Fruit fly (Drosophila melanogaster) whole organism, embryonic: ENCODE data around the gene TrpA1.
A peak's percentile ranks its signal among the peaks of the same experiment; 100 is the strongest.

Experiments used
- B-H2 ChIP-seq: fragments of 200-800 bp; sonication (Bioruptor generic); optimal IDR thresholded peaks from 2 replicates; lab custom pipeline; 2018; ENCODE audit warnings: missing biosample characterization, mild to moderate bottlenecking, missing genetic modification characterization
- CG10209 ChIP-seq: fragments of 200-800 bp; sonication (Bioruptor generic); optimal IDR thresholded peaks from 3 replicates; lab custom pipeline; 2017; ENCODE audit warnings: missing biosample characterization, mild to moderate bottlenecking, missing genetic modification characterization, missing genetic modification reagents
- CG1024 ChIP-seq: fragments of 200-800 bp; sonication (Bioruptor generic); IDR thresholded peaks from 2 replicates; pipeline ENCODE4 v1.3.6; 2022; ENCODE audit warnings: missing biosample characterization, missing genetic modification characterization
- CG10366 ChIP-seq: fragments of 200-800 bp; sonication (Bioruptor generic); IDR thresholded peaks from 2 replicates; pipeline ENCODE4 v1.3.6; 2022; ENCODE audit warnings: missing biosample characterization, missing genetic modification characterization
- CG11504 ChIP-seq: fragments of 200-800 bp; sonication (Bioruptor generic); optimal IDR thresholded peaks from 3 replicates; lab custom pipeline; 2019; ENCODE audit warnings: missing biosample characterization, mild to moderate bottlenecking, missing genetic modification characterization, moderate library complexity
- CG16779 ChIP-seq: fragments of 200-800 bp; sonication (Bioruptor generic); IDR thresholded peaks from 2 replicates; pipeline ENCODE4 v1.3.6; 2022; ENCODE audit warnings: missing biosample characterization, missing genetic modification characterization
- CG18599 ChIP-seq: fragments of 200-800 bp; sonication (Bioruptor generic); optimal IDR thresholded peaks from 3 replicates; lab custom pipeline; 2017; ENCODE audit warnings: missing biosample characterization, missing genetic modification characterization, mild to moderate bottlenecking, moderate library complexity, missing genetic modification reagents
- CG2678 ChIP-seq: fragments of 200-800 bp; sonication (Bioruptor generic); optimal IDR thresholded peaks from 3 replicates; lab custom pipeline; 2019; ENCODE audit warnings: missing biosample characterization, mild to moderate bottlenecking, missing genetic modification characterization, moderate library complexity
- CG32532 ChIP-seq: fragments of 200-800 bp; sonication (Bioruptor generic); IDR thresholded peaks from 2 replicates; pipeline ENCODE4 v1.3.6; 2022; ENCODE audit warnings: missing biosample characterization, missing genetic modification characterization
- CG32772 ChIP-seq: fragments of 200-800 bp; sonication (Bioruptor generic); IDR thresholded peaks from 2 replicates; pipeline ENCODE4 v1.3.6; 2022; ENCODE audit warnings: missing biosample characterization, missing genetic modification characterization
- CG34224 ChIP-seq: fragments of 200-800 bp; sonication (Bioruptor generic); IDR thresholded peaks from 3 replicates; pipeline ENCODE4 v1.3.6; 2022; ENCODE audit warnings: missing biosample characterization, missing genetic modification characterization; ENCODE audit not compliant: partially characterized antibody
- CG4424 ChIP-seq: fragments of 200-800 bp; sonication (Bioruptor generic); optimal IDR thresholded peaks from 3 replicates; lab custom pipeline; 2016; ENCODE audit warnings: missing biosample characterization, missing genetic modification characterization
- CG4730 ChIP-seq: fragments of 200-800 bp; sonication (Bioruptor generic); IDR thresholded peaks from 2 replicates; pipeline ENCODE4 v1.3.6; 2022; ENCODE audit warnings: missing biosample characterization, missing genetic modification characterization
- CG6654 ChIP-seq: fragments of 200-800 bp; sonication (Bioruptor generic); optimal IDR thresholded peaks from 2 replicates; lab custom pipeline; 2017; ENCODE audit warnings: missing biosample characterization, mild to moderate bottlenecking, missing genetic modification characterization
- CG7963 ChIP-seq: fragments of 200-800 bp; sonication (Bioruptor generic); IDR thresholded peaks from 3 replicates; pipeline ENCODE4 v1.3.6; 2022; ENCODE audit warnings: missing biosample characterization, missing genetic modification characterization; ENCODE audit not compliant: partially characterized antibody
- CG8290 ChIP-seq, 3 experiments: fragments of 200-800 bp; sonication (Bioruptor generic); optimal IDR thresholded peaks; 2 replicates each; lab custom pipeline; 2016 to 2019; ENCODE audit warnings: missing biosample characterization in 3 of 3, missing genetic modification characterization in 3 of 3, mild to moderate bottlenecking in 2 of 3, moderate library complexity in 1 of 3
- CG8478 ChIP-seq: fragments of >200 bp; optimal IDR thresholded peaks from 2 replicates; lab custom pipeline; 2018
- CG8924 ChIP-seq: fragments of 200-800 bp; optimal IDR thresholded peaks from 3 replicates; lab custom pipeline; 2019; ENCODE audit warnings: missing biosample characterization, mild to moderate bottlenecking, missing genetic modification characterization, moderate library complexity
- CG9932 ChIP-seq: fragments of 200-800 bp; sonication (Bioruptor generic); IDR thresholded peaks from 2 replicates; pipeline ENCODE4 v1.3.6; 2022; ENCODE audit warnings: missing biosample characterization, missing genetic modification characterization
- CrebB ChIP-seq: fragments of 200-800 bp; sonication (Bioruptor generic); optimal IDR thresholded peaks from 3 replicates; lab custom pipeline; 2018; ENCODE audit warnings: missing biosample characterization, mild to moderate bottlenecking, missing genetic modification characterization
- D ChIP-seq, 2 experiments: fragments of 200-800 bp in 1 of 2; fragments of >200 bp in 1 of 2; sonication (Bioruptor generic) in 1 of 2; optimal IDR thresholded peaks; 2 replicates in 1 of 2; 3 replicates in 1 of 2; lab custom pipeline; 2017; ENCODE audit warnings: mild to moderate bottlenecking in 1 of 2, missing biosample characterization in 1 of 2, missing genetic modification characterization in 1 of 2, missing genetic modification reagents in 1 of 2
- D19A ChIP-seq: fragments of 200-800 bp; optimal IDR thresholded peaks from 3 replicates; lab custom pipeline; 2019; ENCODE audit warnings: missing biosample characterization, mild to moderate bottlenecking, missing genetic modification characterization, moderate library complexity
- Dad ChIP-seq: fragments of 200-800 bp; sonication (Bioruptor generic); optimal IDR thresholded peaks from 3 replicates; lab custom pipeline; 2016; ENCODE audit warnings: missing biosample characterization, missing genetic modification characterization
- Ets97D ChIP-seq: fragments of 200-800 bp; sonication (Bioruptor generic); optimal IDR thresholded peaks from 3 replicates; lab custom pipeline; 2016; ENCODE audit warnings: missing biosample characterization, missing genetic modification characterization
- Lpt ChIP-seq: fragments of >200 bp; optimal IDR thresholded peaks from 2 replicates; lab custom pipeline; 2018; ENCODE audit warnings: missing biosample characterization, missing genetic modification characterization
- MTF-1 ChIP-seq: fragments of 200-800 bp; sonication (Bioruptor generic); optimal IDR thresholded peaks from 2 replicates; lab custom pipeline; 2018; ENCODE audit warnings: missing biosample characterization, mild to moderate bottlenecking, missing genetic modification characterization, borderline replicate concordance
- Myb ChIP-seq: fragments of 200-800 bp; sonication (Bioruptor generic); optimal IDR thresholded peaks from 2 replicates; lab custom pipeline; 2016; ENCODE audit warnings: missing biosample characterization, missing genetic modification characterization
- NK7.1 ChIP-seq: fragments of 200-800 bp; sonication (Bioruptor generic); optimal IDR thresholded peaks from 3 replicates; lab custom pipeline; 2016; ENCODE audit warnings: missing biosample characterization, missing genetic modification characterization
- Poxn ChIP-seq: fragments of 200-800 bp; sonication (Bioruptor generic); IDR thresholded peaks from 2 replicates; pipeline ENCODE4 v1.3.6; 2022; ENCODE audit warnings: missing biosample characterization, missing genetic modification characterization
- Sry-δ ChIP-seq: fragments of 200-800 bp; sonication (Bioruptor generic); optimal IDR thresholded peaks from 2 replicates; lab custom pipeline; 2016; ENCODE audit warnings: missing biosample characterization, missing genetic modification characterization
- TFAM ChIP-seq: fragments of 200-800 bp; sonication (Bioruptor generic); optimal IDR thresholded peaks from 2 replicates; lab custom pipeline; 2017; ENCODE audit warnings: missing biosample characterization, missing genetic modification characterization, inconsistent platforms
- al ChIP-seq: fragments of 200-800 bp; sonication (Bioruptor generic); IDR thresholded peaks from 2 replicates; pipeline ENCODE4 v1.3.6; 2022; ENCODE audit warnings: missing biosample characterization, missing genetic modification characterization
- crp ChIP-seq, 2 experiments: fragments of 200-800 bp; sonication (Bioruptor generic); optimal IDR thresholded peaks; 2 replicates in 1 of 2; 3 replicates in 1 of 2; lab custom pipeline; 2017; ENCODE audit warnings: missing biosample characterization in 2 of 2, missing genetic modification characterization in 2 of 2, mild to moderate bottlenecking in 1 of 2, moderate library complexity in 1 of 2
- disco-r ChIP-seq: fragments of 200-800 bp; sonication (Bioruptor generic); optimal IDR thresholded peaks from 2 replicates; lab custom pipeline; 2016; ENCODE audit warnings: missing biosample characterization, missing genetic modification characterization
- fd3F ChIP-seq: fragments of 200-800 bp; sonication (Bioruptor generic); optimal IDR thresholded peaks from 2 replicates; lab custom pipeline; 2018; ENCODE audit warnings: missing biosample characterization, mild to moderate bottlenecking, missing genetic modification characterization, moderate library complexity
- ken ChIP-seq: fragments of 200-800 bp; sonication (Bioruptor generic); IDR thresholded peaks from 3 replicates; pipeline ENCODE4 v1.3.6; 2022; ENCODE audit warnings: missing biosample characterization, missing genetic modification characterization
- phol ChIP-seq: fragments of 200-800 bp; sonication (Bioruptor generic); optimal IDR thresholded peaks from 3 replicates; lab custom pipeline; 2018; ENCODE audit warnings: missing biosample characterization, mild to moderate bottlenecking, missing genetic modification characterization, moderate library complexity
- ranshi ChIP-seq: fragments of 200-800 bp; sonication (Bioruptor generic); IDR thresholded peaks from 2 replicates; pipeline ENCODE4 v1.3.6; 2022; ENCODE audit warnings: missing biosample characterization, missing genetic modification characterization
- repo ChIP-seq: fragments of 200-800 bp; sonication (Bioruptor generic); optimal IDR thresholded peaks from 2 replicates; lab custom pipeline; 2016; ENCODE audit warnings: missing biosample characterization, missing genetic modification characterization
- row ChIP-seq: fragments of 200-800 bp; sonication (Bioruptor generic); IDR thresholded peaks from 3 replicates; pipeline ENCODE4 v1.3.6; 2022; ENCODE audit warnings: missing biosample characterization, missing genetic modification characterization
- shn ChIP-seq: fragments of 200-800 bp; sonication (Bioruptor generic); optimal IDR thresholded peaks from 3 replicates; lab custom pipeline; 2016; ENCODE audit warnings: missing biosample characterization, missing genetic modification characterization
- trh ChIP-seq: fragments of 200-800 bp; sonication (Bioruptor generic); optimal IDR thresholded peaks from 2 replicates; lab custom pipeline; 2016; ENCODE audit warnings: missing biosample characterization, missing genetic modification characterization

TrpA1 gene

dm6 chr3L:8853382-8853781 is 51.6 kb downstream of the TrpA1 start (continued):
- no peak for TF ChIP-seq CG9932 (GFP tag; lab: Robert Waterston, UW)
- TF ChIP-seq crp (GFP tag; optimal IDR thresholded peaks at IDR 0.05; lab: Kevin White, UChicago), result no peak
- peak; percentile 50 for TF ChIP-seq CG32772 (GFP tag; lab: Robert Waterston, UW)
- no peak for TF ChIP-seq Sry-δ (GFP tag; lab: Kevin White, UChicago)
- no peak for TF ChIP-seq shn (GFP tag; lab: Kevin White, UChicago)
- no peak for TF ChIP-seq al
- TF ChIP-seq D19A (tag; lab: Kevin White, UChicago), result no peak
- no peak for TF ChIP-seq CG34224
- no peak for TF ChIP-seq row
- TF ChIP-seq Myb (GFP tag; lab: Kevin White, UChicago), result no peak
- TF ChIP-seq D (optimal IDR thresholded peaks at IDR 0.05; lab: Kevin White, UChicago), result no peak
- TF ChIP-seq D (GFP tag; optimal IDR thresholded peaks at IDR 0.05; lab: Kevin White, UChicago), result no peak
- no peak for TF ChIP-seq trh (GFP tag; lab: Kevin White, UChicago)
- no peak for TF ChIP-seq CG1024 (GFP tag; lab: Robert Waterston, UW)
- no peak for TF ChIP-seq repo (GFP tag; lab: Kevin White, UChicago)
- no peak for TF ChIP-seq CG8478 (lab: Kevin White, UChicago)
- TF ChIP-seq CG2678 (tag; lab: Kevin White, UChicago), result peak; percentile 4
- no peak for TF ChIP-seq B-H2
- no peak for TF ChIP-seq CG18599 (GFP tag; lab: Kevin White, UChicago)
- no peak for TF ChIP-seq CG16779
- no peak for TF ChIP-seq Poxn (GFP tag; lab: Robert Waterston, UW)
- TF ChIP-seq CG10366 (GFP tag; lab: Robert Waterston, UW), result no peak
- TF ChIP-seq Lpt (GFP tag; lab: Kevin White, UChicago), result no peak
- TF ChIP-seq ranshi, result peak; percentile 25; the same call in 1 of the 2 replicates
- no peak for TF ChIP-seq fd3F
- TF ChIP-seq Ets97D (GFP tag; lab: Kevin White, UChicago), result peak; percentile 24
- no peak for TF ChIP-seq MTF-1
- TF ChIP-seq NK7.1 (GFP tag; lab: Kevin White, UChicago), result no peak
- TF ChIP-seq CG10209 (GFP tag; lab: Kevin White, UChicago), result no peak
- TF ChIP-seq ken (GFP tag; lab: Robert Waterston, UW), result no peak
- no peak for TF ChIP-seq CG4424 (GFP tag; lab: Kevin White, UChicago)
- no peak for TF ChIP-seq disco-r (GFP tag; lab: Kevin White, UChicago)
- no peak for TF ChIP-seq TFAM (GFP tag; lab: Kevin White, UChicago)
- no peak for TF ChIP-seq CG6654 (GFP tag; lab: Kevin White, UChicago)
- TF ChIP-seq CG8290 (GFP tag; optimal IDR thresholded peaks at IDR 0.05; lab: Kevin White, UChicago), result no peak
- TF ChIP-seq CG8290 (tag; optimal IDR thresholded peaks at IDR 0.05; lab: Kevin White, UChicago), result peak in 1 of 2 experiments; percentile 25
- TF ChIP-seq CG7963 (GFP tag; lab: Robert Waterston, UW), result no peak
- no peak for TF ChIP-seq Dad (GFP tag; lab: Kevin White, UChicago)
- TF ChIP-seq CG11504 (tag; lab: Kevin White, UChicago), result peak; percentile 15
- TF ChIP-seq CG32532 (GFP tag; lab: Robert Waterston, UW), result 0 out of 2 replicates have a peak, but pooled peaks have one; percentile 5
- TF ChIP-seq CG4730 (GFP tag; lab: Robert Waterston, UW), result no peak
- no peak for TF ChIP-seq phol (tag; lab: Kevin White, UChicago)
- no peak for TF ChIP-seq CG8924 (tag; lab: Kevin White, UChicago)
- TF ChIP-seq CrebB (tag; lab: Kevin White, UChicago), result no peak
- TF ChIP-seq, all 482 proteins: peak for 30
